Worm (Caenorhabditis elegans): ENCODE results near the gene skr-15.

The skr-15 gene

ce11 chrII:3805518-3805917, 18.4 kb upstream of the skr-15 start:
- TF ChIP-seq daf-12 (tag; optimal IDR thresholded peaks at IDR 0.05): no peak
- peak in 1 of 2 experiments; percentile 96 for TF ChIP-seq unc-62 (GFP tag; optimal IDR thresholded peaks at IDR 0.05 in 1 of 2)
- no peak for TF ChIP-seq unc-62 (tag; optimal IDR thresholded peaks at IDR 0.05)
- TF ChIP-seq egl-27 (tag; optimal IDR thresholded peaks at IDR 0.05): no peak
- TF ChIP-seq ama-1 (optimal IDR thresholded peaks at IDR 0.05): no peak
- no peak for TF ChIP-seq lin-15B (tag; optimal IDR thresholded peaks at IDR 0.05)
- no peak for TF ChIP-seq snpc-1.2 (GFP tag; IDR thresholded peaks at IDR 0.05)

- peak; percentile 82 for TF ChIP-seq aha-1 (tag)
- no peak for TF ChIP-seq hlh-11 (tag; optimal IDR thresholded peaks at IDR 0.05)
- no peak for TF ChIP-seq hlh-30 (tag; optimal IDR thresholded peaks at IDR 0.05; ENCODE audit: insufficient read depth)
These were observed 17.0 kb upstream of the skr-15 start, which contains the start of gene F54D10.4 for ce11 chrII:3806964-3807363. Gene F54D10.4, minus strand, starts transcription at chrII:3807064.

- TF ChIP-seq nhr-28 (tag; optimal IDR thresholded peaks at IDR 0.05): peak; percentile 28
- no peak for TF ChIP-seq lir-3 (tag; optimal IDR thresholded peaks at IDR 0.05)
- TF ChIP-seq hlh-11 (tag; optimal IDR thresholded peaks at IDR 0.05): peak; percentile 35
- TF ChIP-seq duxl-1 (tag; optimal IDR thresholded peaks at IDR 0.05; ENCODE audit: poor library complexity): peak; percentile 84
- TF ChIP-seq aly-2 (tag; optimal IDR thresholded peaks at IDR 0.05): no peak
- TF ChIP-seq unc-130 (GFP tag; optimal IDR thresholded peaks at IDR 0.05): peak; percentile 48
- peak; percentile 91 for TF ChIP-seq mes-2 (tag; optimal IDR thresholded peaks at IDR 0.05; ENCODE audit: poor library complexity, severe bottlenecking)
- TF ChIP-seq hif-1 (tag; optimal IDR thresholded peaks at IDR 0.05): peak in 1 of 2 experiments; percentile 18
- no peak for TF ChIP-seq F49E8.2 (tag; optimal IDR thresholded peaks at IDR 0.05; ENCODE audit: borderline replicate concordance)
- TF ChIP-seq lin-39 (tag; optimal IDR thresholded peaks at IDR 0.05): no peak
- TF ChIP-seq R02D3.7 (tag; optimal IDR thresholded peaks at IDR 0.05): peak; percentile 95
- TF ChIP-seq jun-1 (tag; optimal IDR thresholded peaks at IDR 0.05): no peak
- no peak for TF ChIP-seq php-3 (GFP tag; IDR thresholded peaks at IDR 0.05)
- TF ChIP-seq attf-4 (tag; optimal IDR thresholded peaks at IDR 0.05): no peak
- peak; percentile 12 for TF ChIP-seq nhr-77 (tag; optimal IDR thresholded peaks at IDR 0.05)
- no peak for TF ChIP-seq ces-1 (GFP tag; optimal IDR thresholded peaks at IDR 0.05)
- TF ChIP-seq nhr-41 (GFP tag; IDR thresholded peaks at IDR 0.05): no peak
- TF ChIP-seq mep-1 (tag; optimal IDR thresholded peaks at IDR 0.05): no peak
- peak; percentile 7 for TF ChIP-seq fos-1 (tag; optimal IDR thresholded peaks at IDR 0.05)
- TF ChIP-seq nhr-48 (tag; optimal IDR thresholded peaks at IDR 0.05): no peak
- no peak for TF ChIP-seq arid-1 (GFP tag; conservative IDR thresholded peaks at IDR 0.05)
- no peak for TF ChIP-seq ztf-11 (tag; optimal IDR thresholded peaks at IDR 0.05)
- no peak for TF ChIP-seq lin-38 (GFP tag; IDR thresholded peaks at IDR 0.05)
- TF ChIP-seq dpl-1 (GFP tag; optimal IDR thresholded peaks at IDR 0.05): peak; percentile 95
- TF ChIP-seq lin-13 (GFP tag; optimal IDR thresholded peaks at IDR 0.05): peak; percentile 31
- peak; percentile 93 for TF ChIP-seq aha-1 (tag)
- TF ChIP-seq pqm-1 (tag; optimal IDR thresholded peaks at IDR 0.05): no peak
- TF ChIP-seq hmg-1.1 (GFP tag; IDR thresholded peaks at IDR 0.05): peak; percentile 51; the same call in 1 of the 2 replicates
- TF ChIP-seq pha-4 (GFP tag; IDR thresholded peaks at IDR 0.05): peak; percentile 35; the same call in 1 of the 2 replicates
- no peak for TF ChIP-seq pha-4 (tag; optimal IDR thresholded peaks at IDR 0.05)
- TF ChIP-seq mdl-1 (tag; optimal IDR thresholded peaks at IDR 0.05): peak in 1 of 2 experiments; percentile 12
- TF ChIP-seq nhr-6 (tag; optimal IDR thresholded peaks at IDR 0.05): peak; percentile 46
- no peak for TF ChIP-seq daf-12 (tag; optimal IDR thresholded peaks at IDR 0.05)
- TF ChIP-seq rbr-2 (tag; optimal IDR thresholded peaks at IDR 0.05): peak; percentile 63
- TF ChIP-seq T26A8.4 (GFP tag; IDR thresholded peaks at IDR 0.05): peak; percentile 63
- TF ChIP-seq spr-1 (tag; optimal IDR thresholded peaks at IDR 0.05): peak; percentile 45
These were observed 15.9 kb upstream of the skr-15 start, which contains the start of gene F54D10.5 for ce11 chrII:3808104-3808503. Gene F54D10.5, minus strand, starts transcription at chrII:3808177.
